Worm (Caenorhabditis elegans): ENCODE measurements around the gene gcy-5.

DNA sequence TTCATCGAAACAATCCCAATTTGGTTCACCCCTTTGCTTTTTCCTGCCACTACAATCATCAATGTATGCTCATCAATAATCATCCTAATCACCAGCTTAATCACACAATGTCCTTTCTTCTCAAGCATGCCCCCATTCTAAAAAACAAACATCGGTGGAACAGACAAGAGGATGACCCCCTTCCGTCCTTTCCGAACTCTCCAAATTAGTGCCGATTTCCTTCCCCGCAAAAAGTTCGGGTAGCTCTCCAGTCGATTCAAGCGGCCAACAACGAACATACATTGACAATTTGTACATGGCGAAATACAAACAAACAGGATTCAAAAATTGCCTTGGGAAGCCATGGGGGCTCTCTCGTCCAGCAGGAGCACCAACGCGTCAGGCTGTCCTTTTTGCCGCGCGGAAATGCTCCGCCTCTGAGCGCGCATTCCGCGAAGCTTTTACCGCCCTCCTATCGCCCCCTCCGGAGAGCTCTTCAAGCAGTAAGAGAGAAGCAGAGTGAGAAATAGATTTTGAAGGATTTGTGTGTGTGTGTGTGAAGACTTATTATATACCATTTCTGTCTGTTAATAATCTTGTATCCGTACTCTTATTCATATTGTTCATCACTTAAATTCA, 9.7 kb upstream of the gcy-5 start, which contains the start of gene appg-1:
- TF ChIP-seq T22C8.4 (GFP tag; IDR thresholded peaks at IDR 0.05) (no peak), ztf-29 (GFP tag; IDR thresholded peaks at IDR 0.05) (no peak), ztf-23 (GFP tag; IDR thresholded peaks at IDR 0.05) (no peak), tab-1 (GFP tag; IDR thresholded peaks at IDR 0.05) (no peak)
